Worm (Caenorhabditis elegans) whole organism, L3 larva: ENCODE measurements around the gene pptr-2.
A peak's percentile ranks its signal among the peaks of the same experiment; 100 is the strongest.

ENCODE experiments used
- R02D3.7 ChIP-seq: fragments of 150-350 bp; optimal IDR thresholded peaks from 2 replicates; lab custom pipeline; 2014; ENCODE audit warnings: missing biosample characterization, missing genetic modification characterization
- ZK546.5 ChIP-seq: sonication (generic microtip); optimal IDR thresholded peaks from 2 replicates; lab custom pipeline; 2017; ENCODE audit warnings: missing biosample characterization, missing genetic modification characterization
- aly-2 ChIP-seq: fragments of 150-350 bp; optimal IDR thresholded peaks from 2 replicates; lab custom pipeline; 2014; ENCODE audit warnings: missing biosample characterization, missing genetic modification characterization
- ama-1 ChIP-seq: fragments of 150-350 bp; optimal IDR thresholded peaks from 2 replicates; lab custom pipeline; 2018
- ceh-16 ChIP-seq: sonication (generic microtip); optimal IDR thresholded peaks from 2 replicates; lab custom pipeline; 2017; ENCODE audit warnings: missing biosample characterization, missing genetic modification characterization
- ceh-28 ChIP-seq: fragments of 150-350 bp; optimal IDR thresholded peaks from 2 replicates; lab custom pipeline; 2014; ENCODE audit warnings: missing biosample characterization, missing genetic modification reagents, missing genetic modification characterization
- ceh-82 ChIP-seq: fragments of 150-350 bp; optimal IDR thresholded peaks from 2 replicates; lab custom pipeline; 2014; ENCODE audit warnings: missing biosample characterization, missing genetic modification characterization
- ceh-9 ChIP-seq: sonication (generic microtip); optimal IDR thresholded peaks from 2 replicates; lab custom pipeline; 2018; ENCODE audit warnings: missing biosample characterization, missing genetic modification characterization
- daf-12 ChIP-seq: fragments of 150-350 bp; optimal IDR thresholded peaks from 2 replicates; lab custom pipeline; 2014; ENCODE audit warnings: missing biosample characterization, missing genetic modification reagents, missing genetic modification characterization
- egl-27 ChIP-seq: sonication (generic microtip); optimal IDR thresholded peaks from 4 replicates; lab custom pipeline; 2017; ENCODE audit warnings: missing biosample characterization, missing genetic modification reagents, missing genetic modification characterization
- egl-5 ChIP-seq: fragments of 150-350 bp; optimal IDR thresholded peaks from 2 replicates; lab custom pipeline; 2017; ENCODE audit warnings: missing biosample characterization, missing genetic modification reagents, missing genetic modification characterization, inconsistent platforms
- elt-1 ChIP-seq: fragments of 150-350 bp; optimal IDR thresholded peaks from 2 replicates; lab custom pipeline; 2014; ENCODE audit warnings: missing biosample characterization, missing genetic modification characterization
- elt-2 ChIP-seq: sonication (generic microtip); optimal IDR thresholded peaks from 2 replicates; lab custom pipeline; 2016; ENCODE audit warnings: missing genetic modification reagents, mild to moderate bottlenecking, missing genetic modification characterization, missing compliant biosample characterization
- elt-3 ChIP-seq, 3 experiments: fragments of 150-350 bp in 1 of 3; sonication (generic microtip) in 2 of 3; optimal IDR thresholded peaks; 2 replicates in 2 of 3; 4 replicates in 1 of 3; lab custom pipeline; 2014 to 2017; ENCODE audit warnings: missing biosample characterization in 3 of 3, missing genetic modification characterization in 3 of 3
- eor-1 ChIP-seq, 2 experiments: fragments of 150-350 bp; optimal IDR thresholded peaks; 2 replicates each; lab custom pipeline; 2014 to 2018; ENCODE audit warnings: missing biosample characterization in 2 of 2, missing genetic modification characterization in 2 of 2
- fkh-10 ChIP-seq: sonication (generic microtip); optimal IDR thresholded peaks from 2 replicates; lab custom pipeline; 2017; ENCODE audit warnings: missing biosample characterization, missing genetic modification reagents, missing genetic modification characterization
- fkh-2 ChIP-seq: fragments of 150-350 bp; optimal IDR thresholded peaks from 2 replicates; lab custom pipeline; 2014; ENCODE audit warnings: missing biosample characterization, missing genetic modification reagents, missing genetic modification characterization
- fos-1 ChIP-seq: fragments of 150-350 bp; optimal IDR thresholded peaks from 2 replicates; lab custom pipeline; 2014; ENCODE audit warnings: missing biosample characterization, missing genetic modification characterization
- hmg-11 ChIP-seq: sonication (generic microtip); optimal IDR thresholded peaks from 2 replicates; lab custom pipeline; 2016; ENCODE audit warnings: missing genetic modification characterization, missing compliant biosample characterization
- jun-1 ChIP-seq: fragments of 150-350 bp; optimal IDR thresholded peaks from 2 replicates; lab custom pipeline; 2014; ENCODE audit warnings: missing biosample characterization, missing genetic modification reagents, missing genetic modification characterization
- lin-15B ChIP-seq: fragments of 150-350 bp; optimal IDR thresholded peaks from 2 replicates; lab custom pipeline; 2014; ENCODE audit warnings: missing biosample characterization, missing genetic modification characterization
- lin-39 ChIP-seq: fragments of 150-350 bp; optimal IDR thresholded peaks from 2 replicates; lab custom pipeline; 2018; ENCODE audit warnings: missing biosample characterization, missing genetic modification reagents, missing genetic modification characterization
- lsy-12 ChIP-seq: sonication (generic microtip); optimal IDR thresholded peaks from 2 replicates; lab custom pipeline; 2016; ENCODE audit warnings: mild to moderate bottlenecking, missing genetic modification characterization, missing compliant biosample characterization
- mdl-1 ChIP-seq: fragments of 150-350 bp; optimal IDR thresholded peaks from 2 replicates; lab custom pipeline; 2014; ENCODE audit warnings: missing biosample characterization, missing genetic modification characterization
- mml-1 ChIP-seq: fragments of 150-350 bp; sonication (generic microtip); optimal IDR thresholded peaks from 3 replicates; lab custom pipeline; 2014; ENCODE audit warnings: missing biosample characterization, missing genetic modification characterization
- nfya-1 ChIP-seq: sonication (generic microtip); optimal IDR thresholded peaks from 2 replicates; lab custom pipeline; 2017; ENCODE audit warnings: missing genetic modification characterization, mild to moderate bottlenecking, missing compliant biosample characterization, antibody characterized with exemption, moderate library complexity; ENCODE audit not compliant: insufficient read depth
- nhr-11 ChIP-seq: fragments of 150-350 bp; optimal IDR thresholded peaks from 2 replicates; lab custom pipeline; 2014; ENCODE audit warnings: missing biosample characterization, missing genetic modification characterization
- nhr-12 ChIP-seq: fragments of 150-350 bp; optimal IDR thresholded peaks from 2 replicates; lab custom pipeline; 2014; ENCODE audit warnings: missing biosample characterization, missing genetic modification characterization
- nhr-23 ChIP-seq: fragments of 150-350 bp; optimal IDR thresholded peaks from 2 replicates; lab custom pipeline; 2014; ENCODE audit warnings: missing biosample characterization, missing genetic modification reagents, missing genetic modification characterization
- nhr-237 ChIP-seq: fragments of 150-350 bp; optimal IDR thresholded peaks from 2 replicates; lab custom pipeline; 2014; ENCODE audit warnings: missing biosample characterization, missing genetic modification characterization
- nhr-25 ChIP-seq: sonication (generic microtip); optimal IDR thresholded peaks from 2 replicates; lab custom pipeline; 2017; ENCODE audit warnings: missing biosample characterization, missing genetic modification characterization
- nhr-28 ChIP-seq: fragments of 150-350 bp; optimal IDR thresholded peaks from 2 replicates; lab custom pipeline; 2014; ENCODE audit warnings: missing biosample characterization, missing genetic modification characterization
- nhr-43 ChIP-seq: sonication (generic microtip); optimal IDR thresholded peaks from 2 replicates; lab custom pipeline; 2016; ENCODE audit warnings: mild to moderate bottlenecking, missing genetic modification characterization, missing compliant biosample characterization; ENCODE audit not compliant: poor library complexity, severe bottlenecking
- nhr-67 ChIP-seq: fragments of 150-350 bp; optimal IDR thresholded peaks from 2 replicates; lab custom pipeline; 2014; ENCODE audit warnings: missing biosample characterization, missing genetic modification characterization
- nhr-76 ChIP-seq: fragments of 150-350 bp; sonication (generic microtip); optimal IDR thresholded peaks from 5 replicates; lab custom pipeline; 2014; ENCODE audit warnings: missing biosample characterization, missing genetic modification characterization
- nhr-77 ChIP-seq: fragments of 150-350 bp; optimal IDR thresholded peaks from 2 replicates; lab custom pipeline; 2014; ENCODE audit warnings: missing biosample characterization, missing genetic modification characterization
- pha-4 ChIP-seq: fragments of 150-350 bp; optimal IDR thresholded peaks from 2 replicates; lab custom pipeline; 2014; ENCODE audit warnings: missing biosample characterization, missing genetic modification reagents, missing genetic modification characterization
- pqm-1 ChIP-seq: fragments of 150-350 bp; optimal IDR thresholded peaks from 2 replicates; lab custom pipeline; 2017; ENCODE audit warnings: missing biosample characterization, missing genetic modification characterization, inconsistent platforms
- sea-2 ChIP-seq: fragments of 150-350 bp; sonication (generic microtip); optimal IDR thresholded peaks from 4 replicates; lab custom pipeline; 2014; ENCODE audit warnings: missing biosample characterization, missing genetic modification reagents, missing genetic modification characterization
- skn-1 ChIP-seq: fragments of 150-350 bp; optimal IDR thresholded peaks from 2 replicates; lab custom pipeline; 2014; ENCODE audit warnings: missing biosample characterization, missing genetic modification characterization
- snpc-4 ChIP-seq: fragments of 150-350 bp; optimal IDR thresholded peaks from 2 replicates; lab custom pipeline; 2014; ENCODE audit warnings: missing biosample characterization, missing genetic modification characterization
- tbx-2 ChIP-seq: sonication (generic microtip); optimal IDR thresholded peaks from 2 replicates; lab custom pipeline; 2016; ENCODE audit warnings: mild to moderate bottlenecking, missing genetic modification characterization, missing compliant biosample characterization
- unc-39 ChIP-seq: sonication (generic microtip); optimal IDR thresholded peaks from 4 replicates; lab custom pipeline; 2017; ENCODE audit warnings: missing biosample characterization, missing genetic modification characterization
- unc-62 ChIP-seq: fragments of 150-350 bp; sonication (generic microtip); optimal IDR thresholded peaks from 4 replicates; lab custom pipeline; 2014; ENCODE audit warnings: missing biosample characterization, missing genetic modification reagents, missing genetic modification characterization
- zag-1 ChIP-seq: fragments of 150-350 bp; optimal IDR thresholded peaks from 2 replicates; lab custom pipeline; 2014; ENCODE audit warnings: missing biosample characterization, missing genetic modification characterization
- ztf-11 ChIP-seq: fragments of 150-350 bp; optimal IDR thresholded peaks from 2 replicates; lab custom pipeline; 2014; ENCODE audit warnings: missing biosample characterization, missing genetic modification characterization
- ztf-4 ChIP-seq: fragments of 150-350 bp; optimal IDR thresholded peaks from 2 replicates; lab custom pipeline; 2014; ENCODE audit warnings: missing biosample characterization, missing genetic modification characterization

pptr-2 gene

ce11 chrV:11033241-11033640 lies 1.5 kb downstream of the pptr-2 start:
- no peak for TF ChIP-seq mdl-1 (tag; lab: Kevin White, UChicago)
- TF ChIP-seq daf-12 = no peak
- no peak for TF ChIP-seq ztf-4
- TF ChIP-seq elt-3 (tag; optimal IDR thresholded peaks at IDR 0.05; lab: Kevin White, UChicago) = no peak
- TF ChIP-seq fkh-2 (tag; lab: Kevin White, UChicago) = no peak
- TF ChIP-seq nhr-11 (tag; lab: Kevin White, UChicago) = no peak
- no peak for TF ChIP-seq fos-1 (tag; lab: Kevin White, UChicago)
- no peak for TF ChIP-seq unc-39 (tag; lab: Kevin White, UChicago)
- TF ChIP-seq egl-5 (tag; lab: Kevin White, UChicago) = no peak
- no peak for TF ChIP-seq nhr-12 (tag; lab: Kevin White, UChicago)
- TF ChIP-seq ceh-28 (tag; lab: Kevin White, UChicago) = no peak
- TF ChIP-seq nhr-237 (tag; lab: Kevin White, UChicago) = no peak
- no peak for TF ChIP-seq jun-1

ce11 chrV:11030675-11031074 lies 4.1 kb downstream of the pptr-2 start:
- TF ChIP-seq nhr-77 (no peak), fkh-10 (GFP tag; lab: Kevin White, UChicago) (no peak), mml-1 (tag; lab: Kevin White, UChicago) (no peak), ceh-16 (tag; lab: Kevin White, UChicago) (no peak), nhr-237 (tag; lab: Kevin White, UChicago) (no peak), unc-39 (tag; lab: Kevin White, UChicago) (no peak), pha-4 (no peak)

ce11 chrV:11029309-11029708 lies 5.4 kb downstream of the pptr-2 start:
- TF ChIP-seq mdl-1 (tag; lab: Kevin White, UChicago) = no peak
- no peak for TF ChIP-seq nhr-76 (tag; lab: Kevin White, UChicago)
- no peak for TF ChIP-seq pqm-1 (tag; lab: Kevin White, UChicago)
- TF ChIP-seq nfya-1 (tag; lab: Kevin White, UChicago) = peak; percentile 27
- no peak for TF ChIP-seq nhr-12 (tag; lab: Kevin White, UChicago)
- TF ChIP-seq elt-2 (tag; lab: Kevin White, UChicago) = peak; percentile 18
- no peak for TF ChIP-seq R02D3.7 (tag; lab: Kevin White, UChicago)
- no peak for TF ChIP-seq ceh-9 (tag; lab: Kevin White, UChicago)
- no peak for TF ChIP-seq ceh-82
- no peak for TF ChIP-seq fkh-2 (tag; lab: Kevin White, UChicago)
- no peak for TF ChIP-seq fkh-10 (GFP tag; lab: Kevin White, UChicago)
- peak; percentile 29 for TF ChIP-seq hmg-11 (tag; lab: Kevin White, UChicago)
- TF ChIP-seq eor-1 (tag; optimal IDR thresholded peaks at IDR 0.05; lab: Kevin White, UChicago) = no peak
- no peak for TF ChIP-seq tbx-2 (tag; lab: Kevin White, UChicago)
- TF ChIP-seq nhr-23 (tag; lab: Kevin White, UChicago) = peak; percentile 69
- TF ChIP-seq nhr-67 (tag; lab: Kevin White, UChicago) = no peak
- TF ChIP-seq nhr-77 = no peak
- TF ChIP-seq ama-1 (lab: Kevin White, UChicago) = no peak
- TF ChIP-seq lin-15B = peak; percentile 59
- no peak for TF ChIP-seq nhr-11 (tag; lab: Kevin White, UChicago)
- no peak for TF ChIP-seq elt-3 (tag; optimal IDR thresholded peaks at IDR 0.05; lab: Kevin White, UChicago)
- no peak for TF ChIP-seq ztf-11 (tag; lab: Kevin White, UChicago)
- TF ChIP-seq egl-5 (tag; lab: Kevin White, UChicago) = no peak
- TF ChIP-seq ceh-16 (tag; lab: Kevin White, UChicago) = no peak
- peak; percentile 23 for TF ChIP-seq nhr-25
- no peak for TF ChIP-seq unc-39 (tag; lab: Kevin White, UChicago)
- TF ChIP-seq nhr-43 (tag; lab: Kevin White, UChicago) = peak; percentile 84
- no peak for TF ChIP-seq skn-1 (tag; lab: Kevin White, UChicago)
- no peak for TF ChIP-seq snpc-4
- TF ChIP-seq ceh-28 (tag; lab: Kevin White, UChicago) = peak; percentile 43
- no peak for TF ChIP-seq daf-12
- TF ChIP-seq lin-39 (tag; lab: Kevin White, UChicago) = peak; percentile 32
- TF ChIP-seq aly-2 = no peak
- TF ChIP-seq zag-1 (tag; lab: Kevin White, UChicago) = no peak
- TF ChIP-seq nhr-28 = no peak
- TF ChIP-seq nhr-237 (tag; lab: Kevin White, UChicago) = no peak
- TF ChIP-seq ztf-4 = no peak
- no peak for TF ChIP-seq sea-2 (GFP tag; lab: Kevin White, UChicago)
- peak; percentile 30 for TF ChIP-seq lsy-12 (tag; lab: Kevin White, UChicago)
- TF ChIP-seq egl-27 (tag; lab: Kevin White, UChicago) = no peak
- TF ChIP-seq ZK546.5 (tag; lab: Kevin White, UChicago) = no peak
- no peak for TF ChIP-seq unc-62 (GFP tag; lab: Kevin White, UChicago)
- TF ChIP-seq jun-1 = peak; percentile 12
- no peak for TF ChIP-seq elt-1 (tag; lab: Kevin White, UChicago)
- peak; percentile 74 for TF ChIP-seq pha-4
- no peak for TF ChIP-seq fos-1 (tag; lab: Kevin White, UChicago)
- TF ChIP-seq mml-1 (tag; lab: Kevin White, UChicago) = no peak
